Fruit fly (Drosophila melanogaster): Measurements from ENCODE around the gene mas.

mas gene

dm6 chr3L:4169957-4170651, 2.8 kb upstream of the mas start, which contains the start of gene Ero1L:
Ero1L (plus strand) TSS chr3L:4170404.
- peak; percentile 39 for TF ChIP-seq noc (tag; optimal IDR thresholded peaks at IDR 0.05)

dm6 chr3L:4160926-4161325, 6.3 kb downstream of the mas start, which contains the start of gene nab:
nab (minus strand) TSS chr3L:4160932.
- no peak for TF ChIP-seq noc (tag; optimal IDR thresholded peaks at IDR 0.05)

- no peak for TF ChIP-seq noc (tag; optimal IDR thresholded peaks at IDR 0.05)
These were observed 8.0 kb downstream of the mas start for dm6 chr3L:4159264-4159663.

- TF ChIP-seq noc (tag; optimal IDR thresholded peaks at IDR 0.05) = no peak
These were observed 8.9 kb downstream of the mas start for dm6 chr3L:4158361-4158760.

dm6 chr3L:4157852-4158251, 9.4 kb downstream of the mas start:
- no peak for TF ChIP-seq noc (tag; optimal IDR thresholded peaks at IDR 0.05)

- TF ChIP-seq noc (tag; optimal IDR thresholded peaks at IDR 0.05) = no peak
These were observed 18.8 kb downstream of the mas start, which contains the start of gene CG1299 for dm6 chr3L:4148406-4148975. CG1299 (plus strand) TSS chr3L:4148696.

dm6 chr3L:4145229-4145628, 22.0 kb downstream of the mas start:
- TF ChIP-seq noc (tag; optimal IDR thresholded peaks at IDR 0.05) = no peak

- TF ChIP-seq noc (tag; optimal IDR thresholded peaks at IDR 0.05) = no peak
These were observed 25.2 kb downstream of the mas start, which contains the start of gene CG32260 for dm6 chr3L:4142064-4142463. CG32260 (plus strand) TSS chr3L:4142364.

- no peak for TF ChIP-seq noc (tag; optimal IDR thresholded peaks at IDR 0.05)
These were observed 26.1 kb downstream of the mas start, which contains the start of gene Akh for dm6 chr3L:4141167-4141566. Akh (plus strand) TSS chr3L:4141467.

- TF ChIP-seq noc (tag; optimal IDR thresholded peaks at IDR 0.05) = peak; percentile 27
These were observed 28.3 kb downstream of the mas start, which contains the start of the genes Rop and Ras64B for dm6 chr3L:4138804-4139521. Rop (minus strand) TSS chr3L:4138996. Ras64B (plus strand) TSS chr3L:4139076.

dm6 chr3L:4135857-4136256, 31.4 kb downstream of the mas start, which contains the start of gene RfC4:
RfC4 (minus strand) TSS chr3L:4136038.
- TF ChIP-seq noc (tag; optimal IDR thresholded peaks at IDR 0.05) = no peak

- TF ChIP-seq noc (tag; optimal IDR thresholded peaks at IDR 0.05) = no peak
These were observed 33.3 kb downstream of the mas start, which contains the start of gene ens for dm6 chr3L:4133724-4134678. ens (minus strand) TSS chr3L:4134550.

- no peak for TF ChIP-seq noc (tag; optimal IDR thresholded peaks at IDR 0.05)
These were observed 34.7 kb downstream of the mas start for dm6 chr3L:4132585-4132984.

dm6 chr3L:4130743-4131142, 36.5 kb downstream of the mas start:
- TF ChIP-seq noc (tag; optimal IDR thresholded peaks at IDR 0.05) = no peak

- TF ChIP-seq noc (tag; optimal IDR thresholded peaks at IDR 0.05) = no peak
These were observed 38.7 kb downstream of the mas start for dm6 chr3L:4128579-4128978.
